Fruit fly (Drosophila melanogaster) whole organism, embryonic: Measurements from ENCODE around the gene Nubp1.

Experiments used
- Atf6 ChIP-seq: fragments of 200-800 bp; sonication (Bioruptor generic); IDR thresholded peaks from 2 replicates; pipeline ENCODE4 v1.3.6; 2022; ENCODE audit warnings: missing biosample characterization, missing genetic modification characterization
- Bdp1 ChIP-seq: fragments of 200-800 bp; sonication (Bioruptor generic); optimal IDR thresholded peaks from 3 replicates; lab custom pipeline; 2016; ENCODE audit warnings: missing biosample characterization, missing genetic modification characterization
- BtbVII ChIP-seq: fragments of 200-800 bp; sonication (Bioruptor generic); optimal IDR thresholded peaks from 3 replicates; lab custom pipeline; 2017; ENCODE audit warnings: missing biosample characterization, mild to moderate bottlenecking, missing genetic modification characterization
- CG10321 ChIP-seq: fragments of 200-800 bp; sonication (Bioruptor generic); IDR thresholded peaks from 2 replicates; pipeline ENCODE4 v1.3.6; 2022; ENCODE audit warnings: missing biosample characterization, missing genetic modification characterization
- CG11696 ChIP-seq: fragments of 200-800 bp; sonication (Bioruptor generic); IDR thresholded peaks from 2 replicates; pipeline ENCODE4 v1.3.6; 2022; ENCODE audit warnings: missing biosample characterization, missing genetic modification characterization
- CG12071 ChIP-seq: fragments of 200-800 bp; sonication (Bioruptor generic); optimal IDR thresholded peaks from 3 replicates; lab custom pipeline; 2018; ENCODE audit warnings: missing biosample characterization, mild to moderate bottlenecking, missing genetic modification characterization
- CG12236 ChIP-seq: fragments of 200-800 bp; sonication (Bioruptor generic); optimal IDR thresholded peaks from 2 replicates; lab custom pipeline; 2016; ENCODE audit warnings: missing biosample characterization, missing genetic modification characterization
- CG13296 ChIP-seq: fragments of 200-800 bp; sonication (Bioruptor generic); optimal IDR thresholded peaks from 3 replicates; lab custom pipeline; 2018; ENCODE audit warnings: missing biosample characterization, mild to moderate bottlenecking, missing genetic modification characterization
- CG14050 ChIP-seq: fragments of 200-800 bp; sonication (Bioruptor generic); IDR thresholded peaks from 3 replicates; pipeline ENCODE4 v1.3.6; 2022; ENCODE audit warnings: missing biosample characterization, missing genetic modification characterization
- CG16813 ChIP-seq: fragments of 200-800 bp; sonication (Bioruptor generic); IDR thresholded peaks from 3 replicates; pipeline ENCODE4 v1.3.6; 2022; ENCODE audit warnings: missing biosample characterization, missing genetic modification characterization; ENCODE audit not compliant: partially characterized antibody
- CG16815 ChIP-seq: fragments of 200-800 bp; sonication (Bioruptor generic); optimal IDR thresholded peaks from 3 replicates; lab custom pipeline; 2017; ENCODE audit warnings: missing biosample characterization, mild to moderate bottlenecking, missing genetic modification characterization
- CG17186 ChIP-seq: fragments of 200-800 bp; sonication (Bioruptor generic); optimal IDR thresholded peaks from 3 replicates; lab custom pipeline; 2017; ENCODE audit warnings: missing biosample characterization, missing genetic modification reagents, missing genetic modification characterization
- CG17568 ChIP-seq: fragments of 200-800 bp; sonication (Bioruptor generic); optimal IDR thresholded peaks from 2 replicates; lab custom pipeline; 2018; ENCODE audit warnings: missing biosample characterization, mild to moderate bottlenecking, missing genetic modification characterization, moderate library complexity
- CG1792 ChIP-seq: fragments of 200-800 bp; sonication (Bioruptor generic); optimal IDR thresholded peaks from 2 replicates; lab custom pipeline; 2016; ENCODE audit warnings: missing biosample characterization, missing genetic modification characterization
- CG34224 ChIP-seq: fragments of 200-800 bp; sonication (Bioruptor generic); IDR thresholded peaks from 3 replicates; pipeline ENCODE4 v1.3.6; 2022; ENCODE audit warnings: missing biosample characterization, missing genetic modification characterization; ENCODE audit not compliant: partially characterized antibody
- CG4360 ChIP-seq: fragments of 200-800 bp; sonication (Bioruptor generic); IDR thresholded peaks from 2 replicates; pipeline ENCODE4 v1.3.6; 2022; ENCODE audit warnings: missing biosample characterization, missing genetic modification characterization
- CG4707 ChIP-seq: fragments of 200-800 bp; sonication (Bioruptor generic); optimal IDR thresholded peaks from 2 replicates; lab custom pipeline; 2018; ENCODE audit warnings: missing biosample characterization, mild to moderate bottlenecking, missing genetic modification characterization, moderate library complexity
- CG5953 ChIP-seq: fragments of 200-800 bp; sonication (Bioruptor generic); IDR thresholded peaks from 2 replicates; pipeline ENCODE4 v1.3.6; 2022; ENCODE audit warnings: missing biosample characterization, missing genetic modification characterization
- CG6654 ChIP-seq: fragments of 200-800 bp; sonication (Bioruptor generic); optimal IDR thresholded peaks from 2 replicates; lab custom pipeline; 2017; ENCODE audit warnings: missing biosample characterization, mild to moderate bottlenecking, missing genetic modification characterization
- CG7987 ChIP-seq: fragments of 200-800 bp; sonication (Bioruptor generic); optimal IDR thresholded peaks from 2 replicates; lab custom pipeline; 2018; ENCODE audit warnings: missing biosample characterization, mild to moderate bottlenecking, missing genetic modification characterization, moderate library complexity
- CG8281 ChIP-seq: fragments of 200-800 bp; sonication (Bioruptor generic); optimal IDR thresholded peaks from 2 replicates; lab custom pipeline; 2018; ENCODE audit warnings: missing biosample characterization, mild to moderate bottlenecking, missing genetic modification characterization, moderate library complexity
- CG9932 ChIP-seq: fragments of 200-800 bp; sonication (Bioruptor generic); IDR thresholded peaks from 2 replicates; pipeline ENCODE4 v1.3.6; 2022; ENCODE audit warnings: missing biosample characterization, missing genetic modification characterization
- CkIIα-i1 ChIP-seq: fragments of 200-800 bp; sonication (Bioruptor generic); IDR thresholded peaks from 2 replicates; pipeline ENCODE4 v1.3.6; 2022; ENCODE audit warnings: missing biosample characterization, missing genetic modification characterization
- D19B ChIP-seq: fragments of 200-800 bp; sonication (Bioruptor generic); optimal IDR thresholded peaks from 2 replicates; lab custom pipeline; 2017; ENCODE audit warnings: missing biosample characterization, mild to moderate bottlenecking, missing genetic modification characterization
- Deaf1 ChIP-seq: fragments of 200-800 bp; optimal IDR thresholded peaks from 3 replicates; lab custom pipeline; 2019; ENCODE audit warnings: missing biosample characterization, mild to moderate bottlenecking, missing genetic modification characterization, moderate library complexity
- Elba2 ChIP-seq: fragments of 200-800 bp; sonication (Bioruptor generic); optimal IDR thresholded peaks from 3 replicates; lab custom pipeline; 2016; ENCODE audit warnings: missing biosample characterization, missing genetic modification characterization
- Ets65A ChIP-seq: fragments of 200-800 bp; sonication (Bioruptor generic); peaks from one replicate; lab custom pipeline; 2016; ENCODE audit warnings: missing biosample characterization, missing genetic modification characterization
- Fer1 ChIP-seq: fragments of 200-800 bp; sonication (Bioruptor generic); optimal IDR thresholded peaks from 2 replicates; lab custom pipeline; 2017; ENCODE audit warnings: missing biosample characterization, mild to moderate bottlenecking, missing genetic modification characterization
- GATAe ChIP-seq: fragments of 200-800 bp; sonication (Bioruptor generic); conservative IDR thresholded peaks from 2 replicates; pipeline ENCODE4 v1.3.6; 2022; ENCODE audit warnings: missing biosample characterization, missing genetic modification characterization
- HLH4C ChIP-seq: fragments of 200-800 bp; sonication (Bioruptor generic); IDR thresholded peaks from 3 replicates; pipeline ENCODE4 v1.3.6; 2022; ENCODE audit warnings: missing biosample characterization, missing genetic modification characterization; ENCODE audit not compliant: partially characterized antibody
- Hsf ChIP-seq: fragments of 200-800 bp; sonication (Bioruptor generic); optimal IDR thresholded peaks from 3 replicates; lab custom pipeline; 2016; ENCODE audit warnings: missing biosample characterization, missing genetic modification characterization
- Oli ChIP-seq: fragments of 200-800 bp; sonication (Bioruptor generic); optimal IDR thresholded peaks from 2 replicates; lab custom pipeline; 2018; ENCODE audit warnings: missing biosample characterization, mild to moderate bottlenecking, missing genetic modification characterization, moderate library complexity
- Sox102F ChIP-seq: fragments of 200-800 bp; sonication (Bioruptor generic); optimal IDR thresholded peaks from 2 replicates; lab custom pipeline; 2018; ENCODE audit warnings: missing biosample characterization, mild to moderate bottlenecking, missing genetic modification characterization, moderate library complexity
- TFAM ChIP-seq: fragments of 200-800 bp; sonication (Bioruptor generic); optimal IDR thresholded peaks from 2 replicates; lab custom pipeline; 2017; ENCODE audit warnings: missing biosample characterization, missing genetic modification characterization, inconsistent platforms
- YL-1 ChIP-seq: fragments of 200-800 bp; sonication (Bioruptor generic); optimal IDR thresholded peaks from 3 replicates; lab custom pipeline; 2017; ENCODE audit warnings: missing biosample characterization, mild to moderate bottlenecking, missing genetic modification characterization
- bcd ChIP-seq: fragments of 200-800 bp; sonication (Bioruptor generic); optimal IDR thresholded peaks from 2 replicates; lab custom pipeline; 2017; ENCODE audit warnings: missing biosample characterization, mild to moderate bottlenecking, missing genetic modification characterization
- crc ChIP-seq: fragments of 200-800 bp; sonication (Bioruptor generic); optimal IDR thresholded peaks from 2 replicates; lab custom pipeline; 2016; ENCODE audit warnings: missing biosample characterization, missing genetic modification characterization
- croc ChIP-seq: fragments of 200-800 bp; sonication (Bioruptor generic); conservative IDR thresholded peaks from 3 replicates; pipeline ENCODE4 v1.3.6; 2022; ENCODE audit warnings: missing biosample characterization, missing genetic modification characterization
- dati ChIP-seq: fragments of 200-800 bp; sonication (Bioruptor generic); IDR thresholded peaks from 2 replicates; pipeline ENCODE4 v1.3.6; 2022; ENCODE audit warnings: missing biosample characterization, missing genetic modification characterization
- dmrt11E ChIP-seq: fragments of 200-800 bp; sonication (Bioruptor generic); optimal IDR thresholded peaks from 3 replicates; lab custom pipeline; 2018; ENCODE audit warnings: missing biosample characterization, mild to moderate bottlenecking, missing genetic modification characterization, moderate library complexity
- esg ChIP-seq: fragments of 200-800 bp; sonication (Bioruptor generic); conservative IDR thresholded peaks from 2 replicates; pipeline ENCODE4 v1.3.6; 2022; ENCODE audit warnings: missing biosample characterization, missing genetic modification characterization
- ftz-f1 ChIP-seq: fragments of 200-800 bp; sonication (Bioruptor generic); optimal IDR thresholded peaks from 2 replicates; lab custom pipeline; 2016; ENCODE audit warnings: missing biosample characterization, missing genetic modification characterization
- lbe ChIP-seq: fragments of 200-800 bp; sonication (Bioruptor generic); optimal IDR thresholded peaks from 2 replicates; lab custom pipeline; 2016; ENCODE audit warnings: missing biosample characterization, mild to moderate bottlenecking, missing genetic modification characterization
- odd ChIP-seq: fragments of 200-800 bp; sonication (Bioruptor generic); optimal IDR thresholded peaks from 2 replicates; lab custom pipeline; 2017; ENCODE audit warnings: missing biosample characterization, mild to moderate bottlenecking, missing genetic modification characterization
- peb ChIP-seq: fragments of 200-800 bp; sonication (Bioruptor generic); IDR thresholded peaks from 2 replicates; pipeline ENCODE4 v1.3.6; 2022; ENCODE audit warnings: missing biosample characterization, missing genetic modification characterization
- repo ChIP-seq: fragments of 200-800 bp; sonication (Bioruptor generic); optimal IDR thresholded peaks from 2 replicates; lab custom pipeline; 2016; ENCODE audit warnings: missing biosample characterization, missing genetic modification characterization
- ro ChIP-seq: fragments of 200-800 bp; sonication (Bioruptor generic); IDR thresholded peaks from 2 replicates; pipeline ENCODE4 v1.3.6; 2022; ENCODE audit warnings: missing biosample characterization, missing genetic modification characterization
- sens-2 ChIP-seq: fragments of 200-800 bp; sonication (Bioruptor generic); IDR thresholded peaks from 2 replicates; pipeline ENCODE4 v1.3.6; 2022; ENCODE audit warnings: missing biosample characterization, missing genetic modification characterization
- so ChIP-seq: fragments of 200-800 bp; sonication (Bioruptor generic); IDR thresholded peaks from 3 replicates; pipeline ENCODE4 v1.3.6; 2022; ENCODE audit warnings: missing biosample characterization, missing genetic modification characterization
- unc-4 ChIP-seq: fragments of 200-800 bp; sonication (Bioruptor generic); IDR thresholded peaks from 2 replicates; pipeline ENCODE4 v1.3.6; 2022; ENCODE audit warnings: missing biosample characterization, missing genetic modification characterization; ENCODE audit not compliant: partially characterized antibody

Nubp1 gene

DNA sequence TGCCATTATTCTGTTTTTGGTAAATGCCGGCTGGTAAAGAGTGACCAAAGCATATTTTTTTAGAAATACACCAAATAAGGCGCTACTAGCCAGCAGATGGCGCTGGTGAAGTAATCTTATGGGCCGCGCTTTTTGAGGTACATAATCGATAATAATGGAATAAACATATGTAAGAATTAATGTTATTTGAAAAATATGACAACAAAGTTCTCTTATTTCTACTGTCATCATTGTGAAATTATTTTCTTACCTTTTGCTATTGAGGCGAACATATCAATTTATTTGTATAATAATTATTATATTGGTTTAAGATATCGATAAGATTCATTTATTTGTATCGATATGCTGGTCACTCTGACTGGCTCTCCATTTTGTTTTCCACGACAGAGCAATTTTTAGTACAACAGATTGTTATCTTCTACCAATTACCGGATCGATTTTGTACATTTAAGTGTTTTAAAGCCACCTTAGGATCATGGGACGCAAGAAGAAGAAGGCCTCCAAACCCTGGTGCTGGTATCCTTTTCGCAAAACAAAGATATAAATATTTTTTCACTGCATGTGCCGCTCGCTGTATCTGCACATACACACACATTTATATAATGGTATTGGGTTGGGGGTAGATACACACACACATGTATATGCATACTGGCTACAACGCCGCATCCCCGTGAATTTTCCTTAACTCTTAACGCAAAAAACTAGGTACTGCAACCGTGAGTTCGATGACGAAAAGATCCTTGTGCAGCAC lies 10.9 kb downstream of the Nubp1 start, which contains the start of the genes LSm7 and BuGZ:
Gene LSm7 (minus strand): TSS at position 46 of the 751 bp plus-strand sequence.
Gene BuGZ (plus strand): TSS at position 351 of the 751 bp plus-strand sequence.
- TF ChIP-seq ro (GFP tag; lab: Robert Waterston, UW) (no peak), TFAM (GFP tag; lab: Kevin White, UChicago) (no peak), Hsf (peak; percentile 38), Fer1 (GFP tag; lab: Kevin White, UChicago) (peak; percentile 21), Ets65A (GFP tag; lab: Kevin White, UChicago) (peak; percentile 69), CG10321 (GFP tag; lab: Robert Waterston, UW) (no peak), repo (GFP tag; lab: Kevin White, UChicago) (no peak), CG17186 (peak; percentile 83), esg (no peak), CG1792 (no peak), CG17568 (GFP tag; lab: Kevin White, UChicago) (no peak), CG16815 (GFP tag; lab: Kevin White, UChicago) (no peak), odd (GFP tag; lab: Kevin White, UChicago) (no peak), YL-1 (peak; percentile 95), Sox102F (GFP tag; lab: Kevin White, UChicago) (no peak), CG4360 (GFP tag; lab: Robert Waterston, UW) (no peak), CG4707 (GFP tag; lab: Kevin White, UChicago) (no peak), CG12236 (GFP tag; lab: Kevin White, UChicago) (no peak), bcd (GFP tag; lab: Kevin White, UChicago) (peak; percentile 57), D19B (no peak), dati (no peak), BtbVII (GFP tag; lab: Kevin White, UChicago) (peak; percentile 8), Bdp1 (GFP tag; lab: Kevin White, UChicago) (no peak), dmrt11E (tag; lab: Kevin White, UChicago) (peak; percentile 55), CG5953 (GFP tag; lab: Robert Waterston, UW) (0 out of 2 replicates have a peak, but pooled peaks have one; percentile 11), CkIIα-i1 (GFP tag; lab: Robert Waterston, UW) (no peak), Atf6 (GFP tag; lab: Robert Waterston, UW) (no peak), ftz-f1 (no peak), CG12071 (GFP tag; lab: Kevin White, UChicago) (no peak), CG11696 (GFP tag; lab: Robert Waterston, UW) (no peak), unc-4 (GFP tag; lab: Robert Waterston, UW) (peak; percentile 70), croc (no peak), lbe (no peak), CG13296 (GFP tag; lab: Kevin White, UChicago) (peak; percentile 35), CG34224 (GFP tag; lab: Robert Waterston, UW) (peak; percentile 42; the same call in 2 of the 3 replicates), GATAe (GFP tag; lab: Robert Waterston, UW) (no peak), peb (no peak), CG14050 (GFP tag; lab: Robert Waterston, UW) (no peak), Deaf1 (tag; lab: Kevin White, UChicago) (no peak), Oli (no peak), crc (GFP tag; lab: Kevin White, UChicago) (no peak), HLH4C (GFP tag; lab: Robert Waterston, UW) (0 out of 3 replicates have a peak, but pooled peaks have one; percentile 25), CG8281 (no peak), Elba2 (peak; percentile 63), CG6654 (GFP tag; lab: Kevin White, UChicago) (no peak), sens-2 (GFP tag; lab: Robert Waterston, UW) (no peak), CG9932 (GFP tag; lab: Robert Waterston, UW) (no peak), CG7987 (GFP tag; lab: Kevin White, UChicago) (peak; percentile 38), so (GFP tag; lab: Robert Waterston, UW) (no peak), CG16813 (GFP tag; lab: Robert Waterston, UW) (peak; percentile 57)
